Fruit fly (Drosophila melanogaster) whole organism, embryonic: ENCODE data around the gene CG14618.

Experiments used
- Awh ChIP-seq: fragments of 200-800 bp; sonication (Bioruptor generic); IDR thresholded peaks from 2 replicates; pipeline ENCODE4, ENCODE4 v1.3.6; 2022; ENCODE audit warnings: missing biosample characterization, missing genetic modification characterization
- Blimp-1 ChIP-seq: fragments of 200-800 bp; sonication (Bioruptor generic); optimal IDR thresholded peaks from 3 replicates; lab custom pipeline; 2018; ENCODE audit warnings: missing biosample characterization, missing genetic modification characterization, mild to moderate bottlenecking, moderate library complexity, missing genetic modification reagents
- CG10321 ChIP-seq: fragments of 200-800 bp; sonication (Bioruptor generic); IDR thresholded peaks from 2 replicates; pipeline ENCODE4 v1.3.6; 2022; ENCODE audit warnings: missing biosample characterization, missing genetic modification characterization
- CG10462 ChIP-seq: fragments of 200-800 bp; sonication (Bioruptor generic); optimal IDR thresholded peaks from 2 replicates; lab custom pipeline; 2016; ENCODE audit warnings: missing biosample characterization, missing genetic modification characterization
- CG11456 ChIP-seq: fragments of 200-800 bp; sonication (Bioruptor generic); IDR thresholded peaks from 3 replicates; pipeline ENCODE4 v1.3.6; 2022; ENCODE audit warnings: missing biosample characterization, missing genetic modification characterization
- CG13123 ChIP-seq: fragments of 200-800 bp; sonication (Bioruptor generic); optimal IDR thresholded peaks from 2 replicates; lab custom pipeline; 2016; ENCODE audit warnings: missing biosample characterization, missing genetic modification characterization
- CG14050 ChIP-seq: fragments of 200-800 bp; sonication (Bioruptor generic); IDR thresholded peaks from 3 replicates; pipeline ENCODE4 v1.3.6; 2022; ENCODE audit warnings: missing biosample characterization, missing genetic modification characterization
- CG15269 ChIP-seq: fragments of 200-800 bp; sonication (Bioruptor generic); optimal IDR thresholded peaks from 2 replicates; lab custom pipeline; 2018; ENCODE audit warnings: missing biosample characterization, mild to moderate bottlenecking, missing genetic modification characterization, moderate library complexity
- CG1529 ChIP-seq: fragments of 200-800 bp; sonication (Bioruptor generic); optimal IDR thresholded peaks from 3 replicates; lab custom pipeline; 2018; ENCODE audit warnings: missing biosample characterization, missing genetic modification characterization
- CG18011 ChIP-seq: fragments of 200-800 bp; sonication (Bioruptor generic); optimal IDR thresholded peaks from 2 replicates; lab custom pipeline; 2017; ENCODE audit warnings: missing biosample characterization, missing genetic modification characterization, mild to moderate bottlenecking, moderate library complexity, missing genotype
- CG18619 ChIP-seq: fragments of 200-800 bp; sonication (Bioruptor generic); optimal IDR thresholded peaks from 3 replicates; lab custom pipeline; 2017; ENCODE audit warnings: missing biosample characterization, mild to moderate bottlenecking, missing genetic modification characterization
- CG2120 ChIP-seq: fragments of 200-800 bp; sonication (Bioruptor generic); optimal IDR thresholded peaks from 3 replicates; lab custom pipeline; 2016; ENCODE audit warnings: missing biosample characterization, missing genetic modification characterization
- CG32772 ChIP-seq: fragments of 200-800 bp; sonication (Bioruptor generic); IDR thresholded peaks from 2 replicates; pipeline ENCODE4 v1.3.6; 2022; ENCODE audit warnings: missing biosample characterization, missing genetic modification characterization
- CG8281 ChIP-seq: fragments of 200-800 bp; sonication (Bioruptor generic); optimal IDR thresholded peaks from 2 replicates; lab custom pipeline; 2018; ENCODE audit warnings: missing biosample characterization, mild to moderate bottlenecking, missing genetic modification characterization, moderate library complexity
- CHES-1-like ChIP-seq: fragments of 200-800 bp; sonication (Bioruptor generic); optimal IDR thresholded peaks from 2 replicates; lab custom pipeline; 2016; ENCODE audit warnings: missing biosample characterization, missing genetic modification characterization
- Chrac-16 ChIP-seq: fragments of 200-800 bp; sonication (Bioruptor generic); optimal IDR thresholded peaks from 3 replicates; lab custom pipeline; 2016; ENCODE audit warnings: missing biosample characterization, missing genetic modification characterization
- CoRest ChIP-seq: fragments of 200-800 bp; sonication (Bioruptor generic); optimal IDR thresholded peaks from 3 replicates; lab custom pipeline; 2018; ENCODE audit warnings: missing biosample characterization, mild to moderate bottlenecking, missing genetic modification characterization, moderate library complexity
- Dfd ChIP-seq, 2 experiments: fragments of >200 bp; optimal IDR thresholded peaks; 2 replicates each; lab custom pipeline; 2017; ENCODE audit warnings: missing biosample characterization in 2 of 2, missing genetic modification characterization in 2 of 2
- HHEX ChIP-seq: fragments of 200-800 bp; sonication (Bioruptor generic); optimal IDR thresholded peaks from 3 replicates; lab custom pipeline; 2017; ENCODE audit warnings: missing biosample characterization, mild to moderate bottlenecking, missing genetic modification characterization, missing genetic modification reagents
- Kr ChIP-seq: fragments of 200-800 bp; sonication (Bioruptor generic); optimal IDR thresholded peaks from 2 replicates; lab custom pipeline; 2017; ENCODE audit warnings: missing biosample characterization, mild to moderate bottlenecking, missing genetic modification characterization
- Lpt ChIP-seq: fragments of >200 bp; optimal IDR thresholded peaks from 2 replicates; lab custom pipeline; 2018; ENCODE audit warnings: missing biosample characterization, missing genetic modification characterization
- Rfx ChIP-seq: fragments of 200-800 bp; sonication (Bioruptor generic); IDR thresholded peaks from 2 replicates; pipeline ENCODE4 v1.3.6; 2022; ENCODE audit warnings: missing biosample characterization, missing genetic modification characterization
- Sox102F ChIP-seq: fragments of 200-800 bp; sonication (Bioruptor generic); optimal IDR thresholded peaks from 2 replicates; lab custom pipeline; 2018; ENCODE audit warnings: missing biosample characterization, mild to moderate bottlenecking, missing genetic modification characterization, moderate library complexity
- Spps ChIP-seq: fragments of 200-800 bp; sonication (Bioruptor generic); optimal IDR thresholded peaks from 2 replicates; lab custom pipeline; 2018; ENCODE audit warnings: missing biosample characterization, mild to moderate bottlenecking, missing genetic modification characterization
- Sry-β ChIP-seq: fragments of 200-800 bp; sonication (Bioruptor generic); optimal IDR thresholded peaks from 2 replicates; lab custom pipeline; 2018; ENCODE audit warnings: missing biosample characterization, mild to moderate bottlenecking, missing genetic modification characterization, moderate library complexity
- Vsx1 ChIP-seq: fragments of 200-800 bp; sonication (Bioruptor generic); optimal IDR thresholded peaks from 2 replicates; lab custom pipeline; 2017; ENCODE audit warnings: missing biosample characterization, mild to moderate bottlenecking, missing genetic modification characterization, missing genetic modification reagents
- ac ChIP-seq: fragments of 200-800 bp; sonication (Bioruptor generic); optimal IDR thresholded peaks from 3 replicates; lab custom pipeline; 2017; ENCODE audit warnings: missing biosample characterization, mild to moderate bottlenecking, missing genetic modification characterization
- bbx ChIP-seq: fragments of 200-800 bp; sonication (Bioruptor generic); IDR thresholded peaks from 2 replicates; pipeline ENCODE4 v1.3.6; 2022; ENCODE audit warnings: missing biosample characterization, missing genetic modification characterization; ENCODE audit not compliant: partially characterized antibody
- cad ChIP-seq: fragments of >200 bp; optimal IDR thresholded peaks from 2 replicates; lab custom pipeline; 2017; ENCODE audit warnings: missing biosample characterization, missing genetic modification characterization
- cg ChIP-seq: fragments of 200-800 bp; sonication (Bioruptor generic); optimal IDR thresholded peaks from 3 replicates; lab custom pipeline; 2019; ENCODE audit warnings: missing biosample characterization, mild to moderate bottlenecking, missing genetic modification characterization, moderate library complexity
- dimm ChIP-seq: fragments of 200-800 bp; sonication (Bioruptor generic); IDR thresholded peaks from 2 replicates; pipeline ENCODE4 v1.3.6; 2022; ENCODE audit warnings: missing biosample characterization, missing genetic modification characterization
- dpn ChIP-seq, 2 experiments: fragments of 200-800 bp; sonication (Bioruptor generic); optimal IDR thresholded peaks; 3 replicates each; lab custom pipeline; 2016; ENCODE audit warnings: missing biosample characterization in 2 of 2, missing genetic modification characterization in 2 of 2
- esg ChIP-seq: fragments of 200-800 bp; sonication (Bioruptor generic); conservative IDR thresholded peaks from 2 replicates; pipeline ENCODE4 v1.3.6; 2022; ENCODE audit warnings: missing biosample characterization, missing genetic modification characterization
- exex ChIP-seq: fragments of 200-800 bp; sonication (Bioruptor generic); optimal IDR thresholded peaks from 4 replicates; lab custom pipeline; 2018; ENCODE audit warnings: missing biosample characterization, mild to moderate bottlenecking, missing genetic modification characterization, moderate library complexity
- eyg ChIP-seq: fragments of 200-800 bp; sonication (Bioruptor generic); optimal IDR thresholded peaks from 3 replicates; lab custom pipeline; 2016; ENCODE audit warnings: missing biosample characterization, missing genetic modification characterization
- fd64A ChIP-seq: fragments of 200-800 bp; sonication (Bioruptor generic); optimal IDR thresholded peaks from 3 replicates; lab custom pipeline; 2018; ENCODE audit warnings: missing biosample characterization, mild to moderate bottlenecking, missing genetic modification characterization
- ftz-f1 ChIP-seq: fragments of 200-800 bp; sonication (Bioruptor generic); optimal IDR thresholded peaks from 2 replicates; lab custom pipeline; 2016; ENCODE audit warnings: missing biosample characterization, missing genetic modification characterization
- hkb ChIP-seq, 2 experiments: fragments of 200-800 bp in 1 of 2; fragments of >200 bp in 1 of 2; sonication (Bioruptor generic) in 1 of 2; IDR thresholded peaks in 1 of 2; optimal IDR thresholded peaks in 1 of 2; 2 replicates each; pipeline versions ENCODE4 v1.3.6 to Lab custom; 2017 to 2022; ENCODE audit warnings: missing biosample characterization in 1 of 2, missing genetic modification characterization in 1 of 2
- jing ChIP-seq: fragments of 200-800 bp; sonication (Bioruptor generic); optimal IDR thresholded peaks from 2 replicates; lab custom pipeline; 2018; ENCODE audit warnings: missing biosample characterization, mild to moderate bottlenecking, missing genetic modification characterization
- kni ChIP-seq: fragments of 200-800 bp; sonication (Bioruptor generic); optimal IDR thresholded peaks from 3 replicates; lab custom pipeline; 2017; ENCODE audit warnings: mild to moderate bottlenecking, missing biosample characterization, missing genetic modification reagents, missing genetic modification characterization
- org-1 ChIP-seq: fragments of 200-800 bp; sonication (Bioruptor generic); optimal IDR thresholded peaks from 2 replicates; lab custom pipeline; 2017; ENCODE audit warnings: missing biosample characterization, missing genetic modification characterization
- pfk ChIP-seq: fragments of 200-800 bp; sonication (Bioruptor generic); optimal IDR thresholded peaks from 2 replicates; lab custom pipeline; 2018; ENCODE audit warnings: missing biosample characterization, mild to moderate bottlenecking, missing genetic modification characterization, moderate library complexity
- ro ChIP-seq: fragments of 200-800 bp; sonication (Bioruptor generic); IDR thresholded peaks from 2 replicates; pipeline ENCODE4 v1.3.6; 2022; ENCODE audit warnings: missing biosample characterization, missing genetic modification characterization
- row ChIP-seq: fragments of 200-800 bp; sonication (Bioruptor generic); IDR thresholded peaks from 3 replicates; pipeline ENCODE4 v1.3.6; 2022; ENCODE audit warnings: missing biosample characterization, missing genetic modification characterization
- scrt ChIP-seq: fragments of 200-800 bp; sonication (Bioruptor generic); optimal IDR thresholded peaks from 2 replicates; lab custom pipeline; 2018; ENCODE audit warnings: missing biosample characterization, mild to moderate bottlenecking, missing genetic modification characterization, moderate library complexity
- sim ChIP-seq: fragments of 200-800 bp; sonication (Bioruptor generic); IDR thresholded peaks from 2 replicates; pipeline ENCODE4 v1.3.6; 2022; ENCODE audit warnings: missing biosample characterization, missing genetic modification characterization
- toy ChIP-seq: fragments of 200-800 bp; sonication (Bioruptor generic); IDR thresholded peaks from 2 replicates; pipeline ENCODE4 v1.3.6; 2022; ENCODE audit warnings: missing biosample characterization, missing genetic modification characterization
- vnd ChIP-seq: fragments of 200-800 bp; sonication (Bioruptor generic); IDR thresholded peaks from 3 replicates; pipeline ENCODE4 v1.3.6; 2022; ENCODE audit warnings: missing biosample characterization, missing genetic modification characterization; ENCODE audit not compliant: partially characterized antibody
- z ChIP-seq: fragments of 200-800 bp; sonication (Bioruptor generic); IDR thresholded peaks from 3 replicates; pipeline ENCODE4 v1.3.6; 2022; ENCODE audit warnings: missing biosample characterization, missing genetic modification characterization

The CG14618 gene

dm6 chrX:22491028-22491769 is 17.7 kb downstream of the CG14618 start (continued):
- TF ChIP-seq Chrac-16 (GFP tag; lab: Kevin White, UChicago) (peak; percentile 23), dpn (GFP tag; optimal IDR thresholded peaks at IDR 0.05; lab: Kevin White, UChicago) (peak in 1 of 2 experiments; percentile 61), Vsx1 (GFP tag; lab: Kevin White, UChicago) (no peak), CG1529 (GFP tag; lab: Kevin White, UChicago) (no peak), CG32772 (no peak), Sox102F (GFP tag; lab: Kevin White, UChicago) (peak; percentile 67), Blimp-1 (GFP tag; lab: Kevin White, UChicago) (peak; percentile 27), HHEX (peak; percentile 72), kni (GFP tag; lab: Kevin White, UChicago) (no peak), CG10321 (GFP tag; lab: Robert Waterston, UW) (no peak), ro (GFP tag; lab: Robert Waterston, UW) (no peak), org-1 (peak; percentile 49), ac (no peak), jing (GFP tag; lab: Kevin White, UChicago) (peak; percentile 22), eyg (GFP tag; lab: Kevin White, UChicago) (no peak), cad (GFP tag; lab: Kevin White, UChicago) (no peak), CoRest (tag; lab: Kevin White, UChicago) (peak; percentile 88), row (GFP tag; lab: Robert Waterston, UW) (peak; percentile 73), Kr (GFP tag; lab: Kevin White, UChicago) (no peak), CG10462 (GFP tag; lab: Kevin White, UChicago) (no peak), toy (GFP tag; lab: Robert Waterston, UW) (no peak), CHES-1-like (no peak), hkb (optimal IDR thresholded peaks at IDR 0.05; lab: Kevin White, UChicago) (no peak), hkb (GFP tag; IDR thresholded peaks at IDR 0.05; lab: Robert Waterston, UW) (no peak), CG8281 (tag; lab: Kevin White, UChicago) (peak; percentile 21), Sry-β (GFP tag; lab: Kevin White, UChicago) (no peak), Rfx (peak; percentile 43), Awh (GFP tag; lab: Robert Waterston, UW) (no peak), z (GFP tag; lab: Robert Waterston, UW) (no peak), scrt (peak; percentile 26), CG18619 (GFP tag; lab: Kevin White, UChicago) (peak; percentile 83), CG11456 (GFP tag; lab: Robert Waterston, UW) (no peak), Spps (tag; lab: Kevin White, UChicago) (no peak), bbx (0 out of 2 replicates have a peak, but pooled peaks have one; percentile 21), CG13123 (GFP tag; lab: Kevin White, UChicago) (peak; percentile 6), vnd (GFP tag; lab: Robert Waterston, UW) (no peak), esg (no peak; the same call in 1 of the 2 replicates), pfk (GFP tag; lab: Kevin White, UChicago) (no peak), fd64A (GFP tag; lab: Kevin White, UChicago) (no peak), cg (GFP tag; lab: Kevin White, UChicago) (no peak), exex (tag; lab: Kevin White, UChicago) (no peak), Dfd (GFP tag; optimal IDR thresholded peaks at IDR 0.05; lab: Kevin White, UChicago) (no peak), CG14050 (GFP tag; lab: Robert Waterston, UW) (no peak), Lpt (GFP tag; lab: Kevin White, UChicago) (no peak), dimm (GFP tag; lab: Robert Waterston, UW) (no peak), CG18011 (GFP tag; lab: Kevin White, UChicago) (no peak), CG2120 (GFP tag; lab: Kevin White, UChicago) (peak; percentile 47), ftz-f1 (GFP tag; lab: Kevin White, UChicago) (no peak), CG15269 (peak; percentile 70), sim (GFP tag; lab: Robert Waterston, UW) (no peak)
